Fruit fly (Drosophila melanogaster) whole organism: Measurements from ENCODE around the gene Cyp310a1.

Experiments
- EcR ChIP-seq, 2 experiments: fragments of >200 bp; optimal IDR thresholded peaks; 2 replicates each; lab custom pipeline; 2017; ENCODE audit warnings: missing biosample characterization in 2 of 2, missing genetic modification characterization in 2 of 2, missing genetic modification reagents in 2 of 2
- pan ChIP-seq: fragments of >200 bp; optimal IDR thresholded peaks from 2 replicates; lab custom pipeline; 2017

- TF ChIP-seq pan (lab: Kevin White, UChicago) (no peak), EcR (GFP tag; optimal IDR thresholded peaks at IDR 0.05; lab: Kevin White, UChicago) (no peak)
These were observed 25.3 kb upstream of the Cyp310a1 start for dm6 chr2L:18677910-18678639.
